Worm (Caenorhabditis elegans) whole organism, L2 larva: Measurements from ENCODE around the gene Y17G7B.21.

ENCODE experiments used
- ceh-16 ChIP-seq: fragments of 150-350 bp; optimal IDR thresholded peaks from 2 replicates; lab custom pipeline; 2014; ENCODE audit warnings: missing biosample characterization, missing genetic modification characterization
- dmd-4 ChIP-seq: sonication (generic microtip); optimal IDR thresholded peaks from 2 replicates; lab custom pipeline; 2017; ENCODE audit warnings: missing biosample characterization, missing genetic modification characterization
- elt-3 ChIP-seq: sonication (generic microtip); optimal IDR thresholded peaks from 2 replicates; lab custom pipeline; 2017; ENCODE audit warnings: missing biosample characterization, missing genetic modification characterization
- nhr-237 ChIP-seq: fragments of 150-350 bp; optimal IDR thresholded peaks from 2 replicates; lab custom pipeline; 2014; ENCODE audit warnings: missing biosample characterization, missing genetic modification characterization
- nhr-25 ChIP-seq: fragments of 150-350 bp; sonication (generic microtip); optimal IDR thresholded peaks from 3 replicates; lab custom pipeline; 2014; ENCODE audit warnings: missing biosample characterization, missing genetic modification characterization

DNA sequence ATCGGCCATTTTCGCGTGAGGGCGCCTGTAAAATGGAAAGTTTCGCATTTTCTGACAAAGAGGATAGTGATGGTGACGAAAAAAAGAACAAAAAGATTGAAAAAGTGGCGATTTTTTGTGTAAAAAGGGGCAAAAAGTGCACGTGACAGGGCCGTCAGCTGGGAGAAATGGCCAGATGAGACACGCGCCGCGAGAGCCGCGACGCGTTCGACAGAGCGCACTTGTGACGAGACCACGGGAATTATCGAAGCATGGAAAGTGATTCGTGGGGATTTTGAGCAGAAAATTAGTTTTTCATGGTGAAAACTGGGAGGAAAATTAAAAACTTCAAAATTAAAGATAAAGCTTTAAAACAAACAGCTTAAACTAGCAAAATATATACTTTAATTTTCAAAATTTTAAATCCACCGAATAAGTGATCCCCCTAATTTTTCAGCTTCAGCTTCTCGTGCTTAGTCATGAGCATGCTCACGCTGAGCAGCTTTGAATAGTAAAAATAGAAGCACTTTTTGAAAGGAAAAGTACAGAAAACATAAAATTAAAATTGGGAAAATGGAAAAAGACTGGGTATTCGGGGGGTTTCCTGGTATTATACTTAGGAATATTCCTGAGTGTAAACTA lies 9.8 kb downstream of the Y17G7B.21 start, which contains the start of gene W03C9.5:
- peak; percentile 95 for TF ChIP-seq nhr-25
- no peak for TF ChIP-seq ceh-16 (tag; lab: Kevin White, UChicago)
- TF ChIP-seq elt-3 (tag; lab: Kevin White, UChicago), result no peak
- TF ChIP-seq dmd-4, result no peak
- TF ChIP-seq nhr-237, result peak; percentile 10
